Worm (Caenorhabditis elegans): ENCODE measurements around the gene grl-12.

Gene grl-12

DNA sequence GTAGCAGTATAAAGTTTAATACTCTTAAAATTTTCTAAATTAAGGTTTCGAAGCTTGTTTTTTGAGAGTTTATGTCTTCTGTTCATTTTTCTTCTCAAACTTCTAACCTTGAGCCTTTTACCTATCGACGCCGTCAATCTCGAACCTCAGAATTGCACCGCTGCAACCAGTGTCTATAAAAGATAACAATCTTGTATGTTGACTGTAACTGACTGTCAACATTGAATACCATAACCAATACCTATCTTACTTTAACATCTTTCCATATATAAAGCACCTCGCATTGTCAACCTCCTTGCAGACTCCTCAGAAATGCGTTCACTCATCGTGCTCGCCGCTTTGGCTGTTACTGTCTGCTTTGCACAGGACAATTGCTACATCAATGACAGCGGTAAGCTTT, 18.1 kb downstream of the grl-12 start, which contains the start of gene grd-5:
Gene grd-5, plus strand, starts transcription at position 295 of the 400 bp plus-strand sequence.
- TF ChIP-seq Y55F3AM.14 (GFP tag; optimal IDR thresholded peaks at IDR 0.05) = no peak
- TF ChIP-seq mbf-1 (tag; optimal IDR thresholded peaks at IDR 0.05) = no peak
- no peak for TF ChIP-seq nhr-11 (tag; optimal IDR thresholded peaks at IDR 0.05)
- TF ChIP-seq sma-9 (GFP tag; optimal IDR thresholded peaks at IDR 0.05) = peak; percentile 39
- TF ChIP-seq sma-9 (tag; optimal IDR thresholded peaks at IDR 0.05) = no peak
- no peak for TF ChIP-seq sem-4 (tag; optimal IDR thresholded peaks at IDR 0.05)
- no peak for TF ChIP-seq ZK546.5 (tag; optimal IDR thresholded peaks at IDR 0.05)

DNA sequence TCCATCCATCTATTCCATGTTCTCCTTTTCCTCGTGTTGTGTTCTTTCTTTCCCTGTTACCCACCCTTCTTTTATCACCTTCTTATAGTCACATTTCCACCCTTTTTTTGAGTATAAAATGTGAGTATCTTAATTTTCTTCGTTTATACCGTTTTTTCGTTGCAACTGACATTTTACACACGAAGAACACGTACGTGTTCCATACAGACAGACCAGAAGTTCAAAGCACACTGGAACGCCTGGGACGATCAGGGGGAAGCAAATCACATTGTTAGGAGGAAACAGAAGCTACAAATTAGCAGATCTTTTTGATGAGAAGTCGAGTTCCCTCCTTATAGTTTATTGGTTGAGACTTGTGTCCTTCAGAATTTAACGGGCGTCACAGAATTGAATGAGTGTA, 21.1 kb downstream of the grl-12 start:
- TF ChIP-seq blmp-1 (tag; optimal IDR thresholded peaks at IDR 0.05; ENCODE audit: insufficient read depth) = no peak
- TF ChIP-seq nhr-25 (tag; optimal IDR thresholded peaks at IDR 0.05) = no peak
- TF ChIP-seq nhr-129 (tag; optimal IDR thresholded peaks at IDR 0.05) = no peak
- TF ChIP-seq crh-2 (tag; optimal IDR thresholded peaks at IDR 0.05) = no peak
- no peak for TF ChIP-seq lin-13 (GFP tag; optimal IDR thresholded peaks at IDR 0.05)
- TF ChIP-seq ztf-4 (tag; optimal IDR thresholded peaks at IDR 0.05) = no peak
- TF ChIP-seq lin-39 (tag; optimal IDR thresholded peaks at IDR 0.05) = no peak
- TF ChIP-seq lsy-2 (tag; optimal IDR thresholded peaks at IDR 0.05) = no peak
- no peak for TF ChIP-seq unc-62 (GFP tag; optimal IDR thresholded peaks at IDR 0.05)
- TF ChIP-seq unc-39 (tag; optimal IDR thresholded peaks at IDR 0.05) = no peak
- no peak for TF ChIP-seq sem-4 (tag; optimal IDR thresholded peaks at IDR 0.05)
- no peak for TF ChIP-seq nhr-237 (tag; optimal IDR thresholded peaks at IDR 0.05)
- TF ChIP-seq C34F6.9 (tag; optimal IDR thresholded peaks at IDR 0.05) = no peak
- no peak for TF ChIP-seq ztf-11 (tag; optimal IDR thresholded peaks at IDR 0.05)
- TF ChIP-seq R02D3.7 (tag; optimal IDR thresholded peaks at IDR 0.05) = no peak
- no peak for TF ChIP-seq egl-27 (tag; optimal IDR thresholded peaks at IDR 0.05)
- TF ChIP-seq aly-2 (tag; optimal IDR thresholded peaks at IDR 0.05) = no peak
- no peak for TF ChIP-seq ztf-1 (GFP tag; conservative IDR thresholded peaks at IDR 0.05)
- TF ChIP-seq zag-1 (tag; optimal IDR thresholded peaks at IDR 0.05) = no peak
- TF ChIP-seq mdl-1 (tag; optimal IDR thresholded peaks at IDR 0.05) = no peak

DNA sequence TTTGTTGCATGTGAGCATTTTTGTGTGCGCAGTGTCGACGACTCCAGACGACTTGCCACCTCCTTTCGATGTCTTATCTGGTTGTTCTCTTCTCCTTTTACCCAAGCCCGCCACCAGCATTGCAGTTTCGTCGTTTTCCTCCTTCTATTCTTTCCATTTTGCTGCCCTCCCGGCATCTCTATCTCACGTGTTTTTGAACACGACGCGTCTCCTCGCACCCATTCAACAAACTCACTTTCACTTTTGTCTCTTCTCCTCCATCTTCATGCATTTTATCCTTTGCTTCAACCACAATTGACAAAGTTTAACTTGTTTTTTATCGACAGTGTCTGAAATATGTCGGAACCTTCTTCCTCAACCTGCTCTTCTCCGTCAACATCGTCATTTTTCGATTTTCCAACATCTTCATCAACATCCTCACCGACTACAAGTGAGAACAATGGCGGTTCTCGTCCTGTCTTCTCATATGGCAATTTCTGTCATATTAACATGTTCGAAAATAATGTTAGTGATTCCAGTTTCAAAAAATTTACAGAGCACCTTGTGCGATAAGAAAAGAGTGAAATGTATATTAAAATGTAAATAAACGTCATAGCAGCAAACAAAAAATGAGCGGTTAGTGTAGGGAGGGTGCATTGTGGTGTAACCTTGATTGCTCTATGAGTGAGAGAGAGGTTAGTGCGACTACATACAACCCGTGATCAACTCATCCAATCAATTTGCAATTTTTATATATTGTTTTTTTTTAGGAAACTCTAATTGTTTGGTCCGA, 26.0 kb downstream of the grl-12 start, which contains the start of gene fip-4:
Gene fip-4, minus strand, starts transcription at position 636 of the 772 bp plus-strand sequence.
- TF ChIP-seq C34F6.9 (tag; optimal IDR thresholded peaks at IDR 0.05) (peak; percentile 45), sma-9 (GFP tag; optimal IDR thresholded peaks at IDR 0.05) (peak; percentile 70), sma-9 (tag; optimal IDR thresholded peaks at IDR 0.05) (no peak), sem-4 (tag; optimal IDR thresholded peaks at IDR 0.05) (peak; percentile 28), nhr-21 (tag; optimal IDR thresholded peaks at IDR 0.05) (peak; percentile 44), nhr-25 (tag; optimal IDR thresholded peaks at IDR 0.05) (peak; percentile 79), lin-39 (tag; optimal IDR thresholded peaks at IDR 0.05) (no peak), mdl-1 (tag; optimal IDR thresholded peaks at IDR 0.05) (peak in 1 of 2 experiments; percentile 34), nhr-237 (tag; optimal IDR thresholded peaks at IDR 0.05) (no peak), elt-3 (tag; optimal IDR thresholded peaks at IDR 0.05) (no peak), blmp-1 (tag; optimal IDR thresholded peaks at IDR 0.05; ENCODE audit: insufficient read depth) (peak; percentile 98), unc-39 (tag; optimal IDR thresholded peaks at IDR 0.05) (no peak), fos-1 (tag; optimal IDR thresholded peaks at IDR 0.05) (peak; percentile 43), nhr-129 (tag; optimal IDR thresholded peaks at IDR 0.05) (peak; percentile 46), F13H6.1 (tag; optimal IDR thresholded peaks at IDR 0.05) (peak; percentile 7), lsy-2 (tag; optimal IDR thresholded peaks at IDR 0.05) (peak in 1 of 2 experiments; percentile 22), sma-3 (GFP tag; optimal IDR thresholded peaks at IDR 0.05) (peak; percentile 29), ama-1 (optimal IDR thresholded peaks at IDR 0.05) (peak; percentile 55)

DNA sequence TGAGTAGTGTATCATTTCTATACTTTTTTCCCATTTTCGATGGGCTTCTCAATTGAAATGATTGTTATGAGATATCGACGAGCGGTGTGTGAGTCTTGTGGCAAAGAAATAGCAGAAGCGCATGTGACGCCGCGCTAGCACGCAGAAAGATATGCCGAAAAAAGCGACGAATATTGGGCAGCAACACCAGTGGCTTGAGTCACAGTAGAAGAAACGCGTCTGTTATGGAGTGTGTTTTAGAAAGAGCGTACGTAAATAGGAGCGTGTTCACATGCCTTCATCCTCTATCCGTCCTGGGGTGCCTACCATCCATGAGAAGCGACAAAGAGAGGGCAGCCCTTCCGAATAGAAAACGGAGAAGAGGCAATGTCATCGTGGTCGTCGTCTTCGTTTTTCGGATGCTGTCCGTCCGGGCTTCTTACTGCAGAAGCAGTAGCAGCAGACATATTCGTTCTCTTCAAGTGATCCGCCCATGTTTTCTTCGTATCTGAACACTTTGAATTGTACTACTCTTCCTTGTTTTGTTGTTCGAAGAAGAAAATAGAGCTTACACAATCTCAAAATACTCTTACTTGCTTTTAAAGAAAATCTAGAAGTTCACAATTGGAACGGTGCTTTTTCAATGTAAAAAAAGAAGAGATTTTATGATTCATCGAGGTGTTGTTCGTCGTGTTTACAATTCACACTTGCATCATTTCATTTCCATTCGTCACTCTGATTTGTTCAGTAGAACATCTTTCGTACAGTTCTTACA, 26.9 kb downstream of the grl-12 start:
- TF ChIP-seq nhr-10 (tag; optimal IDR thresholded peaks at IDR 0.05) = no peak
- no peak for TF ChIP-seq ceh-16 (tag; optimal IDR thresholded peaks at IDR 0.05)
- peak; percentile 10 for TF ChIP-seq F13H6.1 (tag; optimal IDR thresholded peaks at IDR 0.05)
- no peak for TF ChIP-seq ztf-11 (tag; optimal IDR thresholded peaks at IDR 0.05)
- no peak for TF ChIP-seq lsy-2 (tag; optimal IDR thresholded peaks at IDR 0.05)
- TF ChIP-seq nhr-77 (tag; optimal IDR thresholded peaks at IDR 0.05) = no peak
- TF ChIP-seq lin-11 (tag; optimal IDR thresholded peaks at IDR 0.05) = no peak
- TF ChIP-seq unc-55 (GFP tag; optimal IDR thresholded peaks at IDR 0.05) = peak; percentile 17
- no peak for TF ChIP-seq nhr-25 (tag; optimal IDR thresholded peaks at IDR 0.05)
- no peak for TF ChIP-seq lin-13 (GFP tag; optimal IDR thresholded peaks at IDR 0.05)
- no peak for TF ChIP-seq ceh-82 (tag; optimal IDR thresholded peaks at IDR 0.05)
- peak; percentile 50 for TF ChIP-seq nhr-21 (tag; optimal IDR thresholded peaks at IDR 0.05)
- no peak for TF ChIP-seq skn-1 (tag; optimal IDR thresholded peaks at IDR 0.05)
- no peak for TF ChIP-seq nhr-12 (tag; optimal IDR thresholded peaks at IDR 0.05)
- TF ChIP-seq nhr-129 (tag; optimal IDR thresholded peaks at IDR 0.05) = peak; percentile 45
- no peak for TF ChIP-seq unc-62 (GFP tag; optimal IDR thresholded peaks at IDR 0.05)
- TF ChIP-seq snpc-4 (tag; optimal IDR thresholded peaks at IDR 0.05) = no peak
- TF ChIP-seq fos-1 (tag; optimal IDR thresholded peaks at IDR 0.05) = peak; percentile 7
- TF ChIP-seq ZK546.5 (tag; optimal IDR thresholded peaks at IDR 0.05) = no peak
- peak in 1 of 2 experiments; percentile 16 for TF ChIP-seq mdl-1 (tag; optimal IDR thresholded peaks at IDR 0.05)
- TF ChIP-seq egl-27 (tag; optimal IDR thresholded peaks at IDR 0.05) = no peak
- no peak for TF ChIP-seq nhr-23 (tag; optimal IDR thresholded peaks at IDR 0.05)
- TF ChIP-seq unc-39 (tag; optimal IDR thresholded peaks at IDR 0.05) = no peak
- no peak for TF ChIP-seq C34F6.9 (tag; optimal IDR thresholded peaks at IDR 0.05)
- no peak for TF ChIP-seq mab-5 (tag; optimal IDR thresholded peaks at IDR 0.05)

Data from whole organism, L2 larva.